Worm (Caenorhabditis elegans) whole organism, young adult: ENCODE measurements around the gene snr-6.

Source experiments
- ama-1 ChIP-seq, 3 experiments: fragments of 150-350 bp in 1 of 3; sonication (generic microtip) in 2 of 3; optimal IDR thresholded peaks; 2 replicates each; lab custom pipeline; 2014 to 2018; ENCODE audit warnings: missing biosample characterization in 2 of 3, missing genetic modification characterization in 2 of 3, missing genetic modification reagents in 2 of 3
- let-607 ChIP-seq, 2 experiments: fragments of 200-800 bp in 1 of 2; sonication (Bioruptor generic) in 1 of 2; sonication (generic microtip) in 1 of 2; optimal IDR thresholded peaks; 2 replicates each; lab custom pipeline; 2016 to 2018; ENCODE audit warnings: mild to moderate bottlenecking in 2 of 2, missing compliant biosample characterization in 2 of 2, missing genetic modification characterization in 2 of 2, moderate library complexity in 2 of 2, missing genotype in 1 of 2
- rcor-1 ChIP-seq: fragments of 200-800 bp; sonication (Bioruptor generic); IDR thresholded peaks from 2 replicates; pipeline ENCODE4 v1.3.6; 2022; ENCODE audit warnings: missing genetic modification reagents, missing genetic modification characterization, missing compliant biosample characterization
- snpc-3.4 ChIP-seq: sonication (generic microtip); optimal IDR thresholded peaks from 2 replicates; lab custom pipeline; 2017; ENCODE audit warnings: missing genetic modification characterization, mild to moderate bottlenecking, missing compliant biosample characterization, antibody characterized with exemption, moderate library complexity, missing genotype, missing genetic modification reagents
- unc-62 ChIP-seq: fragments of 150-350 bp; optimal IDR thresholded peaks from 2 replicates; lab custom pipeline; 2014; ENCODE audit warnings: missing biosample characterization, missing genetic modification reagents, missing genetic modification characterization

- TF ChIP-seq ama-1 (optimal IDR thresholded peaks at IDR 0.05; lab: Kevin White, UChicago), result no peak
- no peak for TF ChIP-seq ama-1 (GFP tag; optimal IDR thresholded peaks at IDR 0.05; lab: Kevin White, UChicago)
- TF ChIP-seq snpc-3.4 (tag; lab: Kevin White, UChicago), result no peak
- no peak for TF ChIP-seq rcor-1 (GFP tag; lab: Robert Waterston, UW)
- no peak for TF ChIP-seq let-607 (tag; optimal IDR thresholded peaks at IDR 0.05; lab: Kevin White, UChicago)
- TF ChIP-seq unc-62 (GFP tag; lab: Kevin White, UChicago), result no peak
Measured at ce11 chrIII:12430209-12430608, 780 bp upstream of the snr-6 start, which contains the start of gene Y49E10.16.
